In the genomic region with DNA sequence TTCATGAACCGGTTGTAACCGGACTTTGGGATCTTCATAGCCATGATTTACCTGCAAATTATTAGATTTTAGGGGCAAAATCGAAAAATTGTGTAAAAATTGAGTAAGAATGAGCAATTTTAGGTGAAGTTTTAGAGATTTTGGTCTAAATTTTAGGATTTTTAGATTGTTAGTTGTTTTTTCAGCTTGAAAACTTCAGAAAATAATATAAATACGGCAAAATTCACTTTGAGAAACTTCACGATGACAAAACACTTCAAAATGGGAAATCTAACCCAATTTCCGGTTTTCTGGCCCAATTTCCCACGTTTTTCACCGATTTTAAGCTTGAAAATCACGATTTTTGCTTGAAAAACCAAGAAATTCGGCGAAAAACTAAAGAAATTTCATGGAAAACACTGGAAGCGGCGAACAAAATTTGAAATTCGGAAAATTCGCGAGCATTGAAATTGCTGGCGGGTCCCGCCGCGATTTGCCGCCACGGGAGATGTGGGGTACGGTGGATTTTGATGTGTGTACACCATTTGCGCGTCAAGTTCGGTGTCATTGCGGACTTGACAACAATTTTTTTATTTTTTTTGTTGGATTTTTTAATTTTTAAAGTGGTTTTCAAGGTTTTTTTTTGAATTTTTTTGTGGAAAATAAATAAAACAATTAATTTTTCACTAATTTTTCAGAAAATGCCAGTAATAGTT, we compare ENCODE assay signal across 2 worm cellular contexts.
TF ChIP-seq lines count a peak whose summit lies in the region.

Gene cct-8, minus strand, starts transcription at position 51 of the 695 bp plus-strand sequence.
Gene Y55F3AR.2, plus strand, starts transcription at position 672 of the 695 bp plus-strand sequence.

TF ChIP-seq in whole organism, L1 larva, 84 proteins besides CTCF, POLR2A, EP300 and RAD21 (continued from another document):
- TF ChIP-seq nhr-76 (tag; optimal IDR thresholded peaks at IDR 0.05; lab: Kevin White, UChicago), result no peak
- TF ChIP-seq ceh-63 (GFP tag; optimal IDR thresholded peaks at IDR 0.05; lab: Kevin White, UChicago), result peak; percentile 78
- TF ChIP-seq jun-1 (tag; optimal IDR thresholded peaks at IDR 0.05; lab: Kevin White, UChicago), result peak; percentile 98
- TF ChIP-seq fkh-10 (GFP tag; optimal IDR thresholded peaks at IDR 0.05; lab: Kevin White, UChicago), result peak; percentile 93
- peak; percentile 100 for TF ChIP-seq lsy-2 (tag; optimal IDR thresholded peaks at IDR 0.05; lab: Kevin White, UChicago)
- peak in 1 of 2 experiments; percentile 92 for TF ChIP-seq ztf-11 (tag; optimal IDR thresholded peaks at IDR 0.05; lab: Kevin White, UChicago)
- TF ChIP-seq sptf-1 (tag; optimal IDR thresholded peaks at IDR 0.05; lab: Kevin White, UChicago), result no peak
- peak; percentile 98 for TF ChIP-seq lin-39 (tag; optimal IDR thresholded peaks at IDR 0.05; lab: Kevin White, UChicago)
- peak; percentile 92 for TF ChIP-seq nhr-11 (tag; optimal IDR thresholded peaks at IDR 0.05; lab: Kevin White, UChicago)
- no peak for TF ChIP-seq pag-3 (tag; optimal IDR thresholded peaks at IDR 0.05; lab: Kevin White, UChicago; ENCODE audit: borderline replicate concordance, insufficient read depth)
- TF ChIP-seq ceh-8 (GFP tag; optimal IDR thresholded peaks at IDR 0.05; lab: Kevin White, UChicago), result peak; percentile 98
- peak; percentile 99 for TF ChIP-seq dsc-1 (tag; optimal IDR thresholded peaks at IDR 0.05; lab: Kevin White, UChicago)
- TF ChIP-seq zag-1 (tag; optimal IDR thresholded peaks at IDR 0.05; lab: Kevin White, UChicago), result peak; percentile 62
- peak; percentile 92 for TF ChIP-seq lin-15B (tag; optimal IDR thresholded peaks at IDR 0.05; lab: Kevin White, UChicago)
- TF ChIP-seq pqm-1 (tag; optimal IDR thresholded peaks at IDR 0.05; lab: Kevin White, UChicago), result no peak
- peak; percentile 23 for TF ChIP-seq nhr-28 (tag; optimal IDR thresholded peaks at IDR 0.05; lab: Kevin White, UChicago)
- peak; percentile 91 for TF ChIP-seq nhr-77 (tag; optimal IDR thresholded peaks at IDR 0.05; lab: Kevin White, UChicago)
- TF ChIP-seq nhr-47 (tag; optimal IDR thresholded peaks at IDR 0.05; lab: Kevin White, UChicago), result peak; percentile 99
- peak; percentile 70 for TF ChIP-seq unc-30 (tag; optimal IDR thresholded peaks at IDR 0.05; lab: Kevin White, UChicago)
- peak; percentile 97 for TF ChIP-seq rnt-1 (tag; optimal IDR thresholded peaks at IDR 0.05; lab: Kevin White, UChicago)
- TF ChIP-seq lir-3 (tag; optimal IDR thresholded peaks at IDR 0.05; lab: Kevin White, UChicago; ENCODE audit: poor library complexity), result no peak
- TF ChIP-seq mep-1 (tag; optimal IDR thresholded peaks at IDR 0.05; lab: Kevin White, UChicago), result peak; percentile 97
- peak; percentile 97 for TF ChIP-seq zip-4 (GFP tag; optimal IDR thresholded peaks at IDR 0.05; lab: Kevin White, UChicago)
- TF ChIP-seq hpl-2 (GFP tag; optimal IDR thresholded peaks at IDR 0.05; lab: Kevin White, UChicago), result peak; percentile 92
- peak; percentile 98 for TF ChIP-seq tbx-2 (tag; optimal IDR thresholded peaks at IDR 0.05; lab: Kevin White, UChicago)
- TF ChIP-seq snu-23 (GFP tag; optimal IDR thresholded peaks at IDR 0.05; lab: Kevin White, UChicago), result peak; percentile 99
- peak; percentile 92 for TF ChIP-seq unc-130 (tag; optimal IDR thresholded peaks at IDR 0.05; lab: Kevin White, UChicago)
- TF ChIP-seq mef-2 (tag; optimal IDR thresholded peaks at IDR 0.05; lab: Kevin White, UChicago), result peak; percentile 91
- TF ChIP-seq unc-98 (GFP tag; IDR thresholded peaks at IDR 0.05; lab: Robert Waterston, UW), result peak; percentile 87
- peak; percentile 95 for TF ChIP-seq vab-15 (tag; optimal IDR thresholded peaks at IDR 0.05; lab: Kevin White, UChicago)
- peak; percentile 96 for TF ChIP-seq C16A3.4 (tag; optimal IDR thresholded peaks at IDR 0.05; lab: Kevin White, UChicago)
- TF ChIP-seq nhr-71 (tag; optimal IDR thresholded peaks at IDR 0.05; lab: Kevin White, UChicago), result peak; percentile 98
- TF ChIP-seq blmp-1 (tag; optimal IDR thresholded peaks at IDR 0.05; lab: Kevin White, UChicago), result peak; percentile 66
- no peak for TF ChIP-seq hlh-4 (tag; optimal IDR thresholded peaks at IDR 0.05; lab: Kevin White, UChicago)
- TF ChIP-seq ama-1 (optimal IDR thresholded peaks at IDR 0.05; lab: Kevin White, UChicago), result peak; percentile 81
- TF ChIP-seq efl-1 (optimal IDR thresholded peaks at IDR 0.05; lab: Kevin White, UChicago), result peak; percentile 96 to 97
- TF ChIP-seq efl-1 (GFP tag; optimal IDR thresholded peaks at IDR 0.05 in 1 of 2; lab: Kevin White, UChicago), result peak; percentile 88 to 99
- TF ChIP-seq ces-1 (GFP tag; optimal IDR thresholded peaks at IDR 0.05; lab: Kevin White, UChicago), result no peak
- peak; percentile 89 for TF ChIP-seq efl-3 (GFP tag; optimal IDR thresholded peaks at IDR 0.05; lab: Kevin White, UChicago)
- TF ChIP-seq nhr-19 (GFP tag; conservative IDR thresholded peaks at IDR 0.05; lab: Robert Waterston, UW), result peak; percentile 99

TF ChIP-seq in whole organism, young adult, 124 proteins besides CTCF, POLR2A, EP300 and RAD21 (continued from another document):
- TF ChIP-seq pbrm-1 (GFP tag; IDR thresholded peaks at IDR 0.05; lab: Robert Waterston, UW), result peak; percentile 99
- TF ChIP-seq ceh-79 (tag; optimal IDR thresholded peaks at IDR 0.05; lab: Kevin White, UChicago), result peak; percentile 80
- peak; percentile 88 for TF ChIP-seq pha-4 (tag; optimal IDR thresholded peaks at IDR 0.05; lab: Kevin White, UChicago)
- peak; percentile 88 for TF ChIP-seq hrde-1 (tag; optimal IDR thresholded peaks at IDR 0.05; lab: Kevin White, UChicago; ENCODE audit: borderline replicate concordance)
- TF ChIP-seq rcor-1 (GFP tag; IDR thresholded peaks at IDR 0.05; lab: Robert Waterston, UW), result peak; percentile 97
- TF ChIP-seq lir-1 (GFP tag; conservative IDR thresholded peaks at IDR 0.05; lab: Robert Waterston, UW), result peak; percentile 98
- TF ChIP-seq Y67H2A.10 (GFP tag; conservative IDR thresholded peaks at IDR 0.05; lab: Robert Waterston, UW), result peak; percentile 95
- TF ChIP-seq mcd-1 (GFP tag; IDR thresholded peaks at IDR 0.05; lab: Robert Waterston, UW), result peak; percentile 99
- peak; percentile 92 for TF ChIP-seq nfya-2 (GFP tag; IDR thresholded peaks at IDR 0.05; lab: Robert Waterston, UW)
- TF ChIP-seq ekl-4 (GFP tag; IDR thresholded peaks at IDR 0.05; lab: Robert Waterston, UW), result peak; percentile 99
- TF ChIP-seq snpc-4 (GFP tag; optimal IDR thresholded peaks at IDR 0.05; lab: Kevin White, UChicago), result peak; percentile 71
- TF ChIP-seq snpc-4 (tag; optimal IDR thresholded peaks at IDR 0.05; lab: Kevin White, UChicago), result peak; percentile 69 to 87 (median 78)
- peak; percentile 82 for TF ChIP-seq dpl-1 (GFP tag; optimal IDR thresholded peaks at IDR 0.05; lab: Kevin White, UChicago)
- peak; percentile 91 for TF ChIP-seq attf-6 (GFP tag; IDR thresholded peaks at IDR 0.05; lab: Robert Waterston, UW)
- peak; percentile 99 for TF ChIP-seq nfyb-1 (GFP tag; IDR thresholded peaks at IDR 0.05; lab: Robert Waterston, UW)
- peak; percentile 19 for TF ChIP-seq mxl-1 (tag; optimal IDR thresholded peaks at IDR 0.05; lab: Kevin White, UChicago)
- TF ChIP-seq ceh-100 (GFP tag; IDR thresholded peaks at IDR 0.05; lab: Robert Waterston, UW), result peak; percentile 91
- TF ChIP-seq unc-62 (GFP tag; optimal IDR thresholded peaks at IDR 0.05; lab: Kevin White, UChicago), result no peak
- peak; percentile 87 for TF ChIP-seq ztf-3 (GFP tag; optimal IDR thresholded peaks at IDR 0.05; lab: Kevin White, UChicago)
- peak; percentile 60 for TF ChIP-seq ztf-22 (GFP tag; optimal IDR thresholded peaks at IDR 0.05; lab: Kevin White, UChicago)
- TF ChIP-seq madf-3 (GFP tag; IDR thresholded peaks at IDR 0.05; lab: Robert Waterston, UW), result peak; percentile 97
- no peak for TF ChIP-seq ceh-58 (GFP tag; IDR thresholded peaks at IDR 0.05; lab: Robert Waterston, UW)
- peak; percentile 95 for TF ChIP-seq chd-7 (tag; optimal IDR thresholded peaks at IDR 0.05; lab: Kevin White, UChicago)
- TF ChIP-seq lin-54 (GFP tag; optimal IDR thresholded peaks at IDR 0.05; lab: Kevin White, UChicago), result peak; percentile 99
- peak; percentile 82 for TF ChIP-seq T26A5.8 (tag; optimal IDR thresholded peaks at IDR 0.05; lab: Kevin White, UChicago)
- peak; percentile 71; the same call in 1 of the 2 replicates for TF ChIP-seq ztf-25 (GFP tag; IDR thresholded peaks at IDR 0.05; lab: Robert Waterston, UW)
- TF ChIP-seq F33H1.4 (GFP tag; IDR thresholded peaks at IDR 0.05; lab: Robert Waterston, UW), result peak; percentile 100
- TF ChIP-seq dpff-1 (tag; optimal IDR thresholded peaks at IDR 0.05; lab: Kevin White, UChicago), result peak; percentile 77
- peak; percentile 67; the same call in 1 of the 2 replicates for TF ChIP-seq ceh-40 (GFP tag; IDR thresholded peaks at IDR 0.05; lab: Robert Waterston, UW)
- TF ChIP-seq F57A8.1 (GFP tag; optimal IDR thresholded peaks at IDR 0.05; lab: Kevin White, UChicago), result no peak
- TF ChIP-seq tbp1 (GFP tag; optimal IDR thresholded peaks at IDR 0.05; lab: Kevin White, UChicago), result peak; percentile 79
- TF ChIP-seq Y56A3A.18 (GFP tag; IDR thresholded peaks at IDR 0.05; lab: Robert Waterston, UW), result peak; percentile 99
- peak; percentile 82 for TF ChIP-seq zim-3 (tag; optimal IDR thresholded peaks at IDR 0.05; lab: Kevin White, UChicago)
- peak; percentile 96 for TF ChIP-seq C06A6.2 (GFP tag; conservative IDR thresholded peaks at IDR 0.05; lab: Robert Waterston, UW)
- TF ChIP-seq K12H6.12 (tag; optimal IDR thresholded peaks at IDR 0.05; lab: Kevin White, UChicago), result peak; percentile 92
- TF ChIP-seq Y53G8AR.9 (GFP tag; conservative IDR thresholded peaks at IDR 0.05; lab: Robert Waterston, UW), result peak; percentile 100
- peak; percentile 99 for TF ChIP-seq repo-1 (tag; optimal IDR thresholded peaks at IDR 0.05; lab: Kevin White, UChicago)
- TF ChIP-seq F39B2.1 (GFP tag; IDR thresholded peaks at IDR 0.05; lab: Robert Waterston, UW), result peak; percentile 94
